Worm (Caenorhabditis elegans) whole organism, L1 larva: ENCODE results near the gene srg-56.
A peak's percentile ranks its signal among the peaks of the same experiment; 100 is the strongest.

Experiments used
- C04F5.9 ChIP-seq: sonication (generic microtip); optimal IDR thresholded peaks from 2 replicates; lab custom pipeline; 2016; ENCODE audit warnings: missing genetic modification characterization, missing compliant biosample characterization
- C16A3.4 ChIP-seq: fragments of 150-350 bp; optimal IDR thresholded peaks from 2 replicates; lab custom pipeline; 2014; ENCODE audit warnings: missing biosample characterization, missing genetic modification characterization
- F16B12.6 ChIP-seq: fragments of 150-350 bp; optimal IDR thresholded peaks from 2 replicates; lab custom pipeline; 2014; ENCODE audit warnings: missing biosample characterization, missing genetic modification characterization
- aha-1 ChIP-seq: fragments of 150-350 bp; optimal IDR thresholded peaks from 2 replicates; lab custom pipeline; 2014; ENCODE audit warnings: missing biosample characterization, missing genetic modification characterization
- aly-2 ChIP-seq: fragments of 150-350 bp; optimal IDR thresholded peaks from 2 replicates; lab custom pipeline; 2014; ENCODE audit warnings: missing biosample characterization, missing genetic modification characterization
- blmp-1 ChIP-seq: fragments of 150-350 bp; optimal IDR thresholded peaks from 2 replicates; lab custom pipeline; 2014; ENCODE audit warnings: missing biosample characterization, missing genetic modification characterization
- ceh-63 ChIP-seq: fragments of 200-800 bp; sonication (Bioruptor generic); optimal IDR thresholded peaks from 2 replicates; lab custom pipeline; 2018; ENCODE audit warnings: mild to moderate bottlenecking, missing genetic modification characterization, missing compliant biosample characterization
- ceh-82 ChIP-seq, 3 experiments: fragments of 150-350 bp in 1 of 3; sonication (generic microtip) in 2 of 3; optimal IDR thresholded peaks; 2 replicates each; lab custom pipeline; 2014 to 2017; ENCODE audit warnings: missing biosample characterization in 3 of 3, missing genetic modification characterization in 3 of 3
- efl-1 ChIP-seq, 4 experiments: fragments of 150-350 bp; optimal IDR thresholded peaks in 3 of 4; peaks in 1 of 4; 1 replicate in 1 of 4; 2 replicates in 3 of 4; lab custom pipeline; 2014; ENCODE audit warnings: missing biosample characterization in 2 of 4, missing genetic modification characterization in 2 of 4, missing genetic modification reagents in 2 of 4
- efl-3 ChIP-seq: fragments of 200-800 bp; sonication (Bioruptor generic); optimal IDR thresholded peaks from 2 replicates; lab custom pipeline; 2018; ENCODE audit warnings: mild to moderate bottlenecking, missing genetic modification characterization, missing compliant biosample characterization
- egl-13 ChIP-seq: sonication (generic microtip); optimal IDR thresholded peaks from 2 replicates; lab custom pipeline; 2016; ENCODE audit warnings: missing genotype, missing genetic modification reagents, missing genetic modification characterization, missing compliant biosample characterization
- egl-27 ChIP-seq, 2 experiments: fragments of 150-350 bp in 1 of 2; sonication (generic microtip); optimal IDR thresholded peaks; 3 replicates each; lab custom pipeline; 2017 to 2018; ENCODE audit warnings: missing biosample characterization in 2 of 2, missing genetic modification characterization in 2 of 2, missing genetic modification reagents in 2 of 2
- elt-2 ChIP-seq: sonication (generic microtip); optimal IDR thresholded peaks from 2 replicates; lab custom pipeline; 2016; ENCODE audit warnings: missing genetic modification characterization, mild to moderate bottlenecking, inconsistent platforms, missing compliant biosample characterization, missing genetic modification reagents
- elt-3 ChIP-seq, 6 experiments: fragments of 150-350 bp in 1 of 6; sonication (generic microtip); optimal IDR thresholded peaks; 2 replicates each; lab custom pipeline; 2017 to 2018; ENCODE audit warnings: missing biosample characterization in 6 of 6, missing genetic modification characterization in 6 of 6, inconsistent platforms in 1 of 6
- fkh-10 ChIP-seq: sonication (generic microtip); optimal IDR thresholded peaks from 2 replicates; lab custom pipeline; 2017; ENCODE audit warnings: missing biosample characterization, missing genetic modification reagents, missing genetic modification characterization
- fkh-4 ChIP-seq: sonication (generic microtip); optimal IDR thresholded peaks from 2 replicates; lab custom pipeline; 2016; ENCODE audit warnings: missing compliant biosample characterization, missing genetic modification characterization, borderline replicate concordance
- fkh-8 ChIP-seq: sonication (generic microtip); optimal IDR thresholded peaks from 2 replicates; lab custom pipeline; 2016; ENCODE audit warnings: mild to moderate bottlenecking, missing genetic modification characterization, missing compliant biosample characterization
- fos-1 ChIP-seq: fragments of 150-350 bp; optimal IDR thresholded peaks from 2 replicates; lab custom pipeline; 2014; ENCODE audit warnings: missing biosample characterization, missing genetic modification characterization
- hlh-17 ChIP-seq: fragments of 200-800 bp; sonication (Bioruptor generic); optimal IDR thresholded peaks from 2 replicates; lab custom pipeline; 2018; ENCODE audit warnings: missing genetic modification characterization, mild to moderate bottlenecking, missing compliant biosample characterization, moderate library complexity, borderline replicate concordance
- hpl-2 ChIP-seq: fragments of 150-350 bp; optimal IDR thresholded peaks from 2 replicates; lab custom pipeline; 2014; ENCODE audit warnings: missing biosample characterization, missing genetic modification reagents, missing genetic modification characterization
- isw-1 ChIP-seq: fragments of 200-800 bp; sonication (Bioruptor generic); IDR thresholded peaks from 2 replicates; pipeline ENCODE4 v1.3.6; 2022; ENCODE audit warnings: missing genetic modification characterization, missing compliant biosample characterization
- jun-1 ChIP-seq: fragments of 150-350 bp; optimal IDR thresholded peaks from 2 replicates; lab custom pipeline; 2014; ENCODE audit warnings: missing biosample characterization, missing genetic modification reagents, missing genetic modification characterization
- lin-13 ChIP-seq: fragments of 150-350 bp; optimal IDR thresholded peaks from 2 replicates; lab custom pipeline; 2014; ENCODE audit warnings: missing biosample characterization, missing genetic modification reagents, missing genetic modification characterization
- lin-15B ChIP-seq: fragments of 150-350 bp; sonication (generic microtip); optimal IDR thresholded peaks from 3 replicates; lab custom pipeline; 2014; ENCODE audit warnings: missing biosample characterization, missing genetic modification characterization
- lin-35 ChIP-seq, 2 experiments: fragments of 150-350 bp; optimal IDR thresholded peaks; 2 replicates each; lab custom pipeline; 2014; ENCODE audit warnings: missing biosample characterization in 2 of 2, missing genetic modification characterization in 2 of 2, missing genetic modification reagents in 2 of 2
- lir-3 ChIP-seq: sonication (generic microtip); optimal IDR thresholded peaks from 2 replicates; lab custom pipeline; 2016; ENCODE audit warnings: mild to moderate bottlenecking, missing genetic modification characterization, moderate library complexity, missing compliant biosample characterization; ENCODE audit not compliant: poor library complexity
- lsy-2 ChIP-seq, 2 experiments: fragments of 150-350 bp; optimal IDR thresholded peaks; 2 replicates each; lab custom pipeline; 2014; ENCODE audit warnings: missing biosample characterization in 2 of 2, missing genetic modification characterization in 2 of 2
- mab-9 ChIP-seq: fragments of 200-800 bp; sonication (Bioruptor generic); IDR thresholded peaks from 2 replicates; pipeline ENCODE4 v1.3.6; 2022; ENCODE audit warnings: missing genetic modification reagents, missing genetic modification characterization, missing compliant biosample characterization
- mdl-1 ChIP-seq, 2 experiments: fragments of 150-350 bp; optimal IDR thresholded peaks; 2 replicates each; lab custom pipeline; 2014 to 2017; ENCODE audit warnings: missing biosample characterization in 2 of 2, missing genetic modification characterization in 2 of 2, inconsistent platforms in 1 of 2
- nhr-12 ChIP-seq: sonication (generic microtip); optimal IDR thresholded peaks from 2 replicates; lab custom pipeline; 2017; ENCODE audit warnings: missing biosample characterization, missing genetic modification characterization
- nhr-237 ChIP-seq: fragments of 150-350 bp; optimal IDR thresholded peaks from 2 replicates; lab custom pipeline; 2014; ENCODE audit warnings: missing biosample characterization, missing genetic modification characterization
- nhr-28 ChIP-seq: fragments of 150-350 bp; optimal IDR thresholded peaks from 2 replicates; lab custom pipeline; 2014; ENCODE audit warnings: missing biosample characterization, missing genetic modification characterization
- nhr-47 ChIP-seq: sonication (generic microtip); optimal IDR thresholded peaks from 2 replicates; lab custom pipeline; 2016; ENCODE audit warnings: mild to moderate bottlenecking, missing genetic modification characterization, moderate library complexity, missing compliant biosample characterization
- nhr-77 ChIP-seq: fragments of 150-350 bp; optimal IDR thresholded peaks from 2 replicates; lab custom pipeline; 2014; ENCODE audit warnings: missing biosample characterization, missing genetic modification characterization
- nhr-85 ChIP-seq: sonication (generic microtip); peaks from one replicate; lab custom pipeline; 2016; ENCODE audit warnings: missing genetic modification characterization, inconsistent platforms, missing compliant biosample characterization
- pag-3 ChIP-seq: sonication (generic microtip); optimal IDR thresholded peaks from 2 replicates; lab custom pipeline; 2017; ENCODE audit warnings: missing genetic modification characterization, mild to moderate bottlenecking, missing compliant biosample characterization, antibody characterized with exemption, borderline replicate concordance; ENCODE audit not compliant: insufficient read depth
- pax-3 ChIP-seq: fragments of 200-800 bp; sonication (Bioruptor generic); optimal IDR thresholded peaks from 2 replicates; lab custom pipeline; 2018; ENCODE audit warnings: mild to moderate bottlenecking, missing genetic modification characterization, moderate library complexity, missing compliant biosample characterization
- pqm-1 ChIP-seq: sonication (generic microtip); optimal IDR thresholded peaks from 3 replicates; lab custom pipeline; 2017; ENCODE audit warnings: missing biosample characterization, missing genetic modification characterization
- skn-1 ChIP-seq: fragments of 150-350 bp; optimal IDR thresholded peaks from 2 replicates; lab custom pipeline; 2014; ENCODE audit warnings: missing biosample characterization, missing genetic modification characterization
- snpc-4 ChIP-seq: fragments of 150-350 bp; optimal IDR thresholded peaks from 2 replicates; lab custom pipeline; 2014; ENCODE audit warnings: missing biosample characterization, missing genetic modification characterization
- snu-23 ChIP-seq: sonication (generic microtip); optimal IDR thresholded peaks from 2 replicates; lab custom pipeline; 2016; ENCODE audit warnings: missing genetic modification characterization, missing compliant biosample characterization
- sox-4 ChIP-seq: sonication (generic microtip); optimal IDR thresholded peaks from 2 replicates; lab custom pipeline; 2016; ENCODE audit warnings: missing genetic modification characterization, missing compliant biosample characterization
- sup-37 ChIP-seq: fragments of 200-800 bp; sonication (Bioruptor generic); optimal IDR thresholded peaks from 2 replicates; lab custom pipeline; 2018; ENCODE audit warnings: mild to moderate bottlenecking, missing genetic modification characterization, missing compliant biosample characterization
- swsn-7 ChIP-seq: sonication (generic microtip); optimal IDR thresholded peaks from 2 replicates; lab custom pipeline; 2016; ENCODE audit warnings: missing genetic modification characterization, missing compliant biosample characterization
- unc-130 ChIP-seq: fragments of 150-350 bp; optimal IDR thresholded peaks from 2 replicates; lab custom pipeline; 2017; ENCODE audit warnings: missing biosample characterization, missing genetic modification characterization, inconsistent platforms
- unc-62 ChIP-seq: fragments of 150-350 bp; optimal IDR thresholded peaks from 2 replicates; lab custom pipeline; 2014; ENCODE audit warnings: missing biosample characterization, missing genetic modification reagents, missing genetic modification characterization
- unc-86 ChIP-seq: sonication (generic microtip); optimal IDR thresholded peaks from 2 replicates; lab custom pipeline; 2016; ENCODE audit warnings: missing genetic modification characterization, missing compliant biosample characterization
- unc-98 ChIP-seq: fragments of 200-800 bp; sonication (Bioruptor generic); IDR thresholded peaks from 2 replicates; pipeline ENCODE4 v1.3.6; 2022; ENCODE audit warnings: missing genetic modification characterization, missing compliant biosample characterization
- xbp-1 ChIP-seq: sonication (generic microtip); optimal IDR thresholded peaks from 2 replicates; lab custom pipeline; 2016; ENCODE audit warnings: missing genetic modification characterization, missing compliant biosample characterization

srg-56 gene

ce11 chrV:2695935-2696334 lies 42.1 kb downstream of the srg-56 start, which contains the start of gene Y45G12B.3:
TSS of gene Y45G12B.3 (minus strand) at chrV:2696254.
- no peak for TF ChIP-seq fkh-10
- no peak for TF ChIP-seq lin-15B (tag; lab: Kevin White, UChicago)
- no peak for TF ChIP-seq pax-3
- no peak for TF ChIP-seq efl-3
- TF ChIP-seq fkh-4 (tag; lab: Kevin White, UChicago), result no peak
- TF ChIP-seq hlh-17 (GFP tag; lab: Kevin White, UChicago), result no peak
- no peak for TF ChIP-seq lin-35 (GFP tag; optimal IDR thresholded peaks at IDR 0.05; lab: Kevin White, UChicago)
- no peak for TF ChIP-seq unc-62 (GFP tag; lab: Kevin White, UChicago)
- TF ChIP-seq fkh-8 (tag; lab: Kevin White, UChicago), result no peak
- TF ChIP-seq nhr-85 (tag; lab: Kevin White, UChicago), result no peak
- TF ChIP-seq sox-4 (tag; lab: Kevin White, UChicago), result no peak
- no peak for TF ChIP-seq C16A3.4 (tag; lab: Kevin White, UChicago)
- TF ChIP-seq snu-23 (GFP tag; lab: Kevin White, UChicago), result no peak
- no peak for TF ChIP-seq skn-1 (tag; lab: Kevin White, UChicago)
- no peak for TF ChIP-seq egl-13
- TF ChIP-seq C04F5.9 (tag; lab: Kevin White, UChicago), result no peak

DNA sequence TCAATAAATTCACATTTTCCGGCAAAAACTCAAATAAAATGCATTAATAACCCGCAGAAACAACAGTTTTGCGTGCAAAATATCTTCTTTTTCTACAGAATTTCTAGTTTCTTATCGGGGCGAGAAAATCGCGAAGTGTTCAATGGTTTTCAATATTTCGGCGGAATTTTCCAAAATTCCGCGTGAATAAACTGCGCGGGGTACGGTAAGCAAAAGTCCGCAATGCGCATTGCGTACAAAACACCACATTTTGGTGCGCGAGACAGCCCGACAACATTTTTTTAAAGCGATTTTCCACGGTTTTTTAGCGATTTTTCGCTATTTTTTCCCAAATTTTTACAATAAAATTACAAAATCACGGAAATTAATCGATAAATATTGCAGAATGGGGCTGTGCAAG lies 43.7 kb downstream of the srg-56 start, which contains the start of gene Y45G12B.2:
Gene Y45G12B.2 (plus strand): TSS at position 383 of the 400 bp plus-strand sequence.
- TF ChIP-seq pag-3 (tag; lab: Kevin White, UChicago) (no peak), nhr-85 (tag; lab: Kevin White, UChicago) (peak; percentile 70), lin-35 (GFP tag; optimal IDR thresholded peaks at IDR 0.05; lab: Kevin White, UChicago) (peak; percentile 74 to 86), nhr-12 (tag; lab: Kevin White, UChicago) (no peak), lin-13 (GFP tag; lab: Kevin White, UChicago) (peak; percentile 63), hpl-2 (GFP tag; lab: Kevin White, UChicago) (no peak), mdl-1 (tag; optimal IDR thresholded peaks at IDR 0.05; lab: Kevin White, UChicago) (peak in 1 of 2 experiments; percentile 71), skn-1 (tag; lab: Kevin White, UChicago) (peak; percentile 45), aly-2 (tag; lab: Kevin White, UChicago) (peak; percentile 41), mab-9 (GFP tag; lab: Robert Waterston, UW) (no peak), sox-4 (tag; lab: Kevin White, UChicago) (no peak), lin-15B (tag; lab: Kevin White, UChicago) (peak; percentile 44), elt-2 (tag; lab: Kevin White, UChicago) (no peak), lsy-2 (tag; optimal IDR thresholded peaks at IDR 0.05; lab: Kevin White, UChicago) (peak; percentile 99), pqm-1 (no peak), ceh-82 (tag; optimal IDR thresholded peaks at IDR 0.05; lab: Kevin White, UChicago) (peak; percentile 60 to 88 (median 63)), swsn-7 (tag; lab: Kevin White, UChicago) (peak; percentile 61), efl-1 (optimal IDR thresholded peaks at IDR 0.05; lab: Kevin White, UChicago) (peak; percentile 68 to 78), efl-1 (GFP tag; optimal IDR thresholded peaks at IDR 0.05 in 1 of 2; lab: Kevin White, UChicago) (peak; percentile 82 to 97), xbp-1 (peak; percentile 80), nhr-237 (tag; lab: Kevin White, UChicago) (no peak), nhr-47 (tag; lab: Kevin White, UChicago) (peak; percentile 72), nhr-77 (tag; lab: Kevin White, UChicago) (peak; percentile 18), efl-3 (no peak), isw-1 (GFP tag; lab: Robert Waterston, UW) (peak; percentile 36; the same call in 1 of the 2 replicates), snpc-4 (peak; percentile 21), elt-3 (tag; optimal IDR thresholded peaks at IDR 0.05; lab: Kevin White, UChicago) (peak in 1 of 6 experiments; percentile 34), snu-23 (GFP tag; lab: Kevin White, UChicago) (peak; percentile 84), jun-1 (tag; lab: Kevin White, UChicago) (peak; percentile 55), fkh-8 (tag; lab: Kevin White, UChicago) (peak; percentile 47), unc-130 (peak; percentile 55), blmp-1 (tag; lab: Kevin White, UChicago) (peak; percentile 54), sup-37 (no peak), unc-98 (GFP tag; lab: Robert Waterston, UW) (no peak), lir-3 (tag; lab: Kevin White, UChicago) (no peak), F16B12.6 (tag; lab: Kevin White, UChicago) (peak; percentile 93), nhr-28 (tag; lab: Kevin White, UChicago) (no peak), egl-27 (tag; optimal IDR thresholded peaks at IDR 0.05; lab: Kevin White, UChicago) (no peak), fos-1 (tag; lab: Kevin White, UChicago) (peak; percentile 40), aha-1 (tag; lab: Kevin White, UChicago) (no peak), ceh-63 (no peak), unc-86 (tag; lab: Kevin White, UChicago) (peak; percentile 30)
